Worm (Caenorhabditis elegans): ENCODE results near the gene nhr-130.

nhr-130 gene

ce11 chrV:521517-521916 lies 38.4 kb upstream of the nhr-130 start, which contains the start of gene srw-107:
Gene srw-107 (minus strand): TSS chrV:521617.
- no peak for TF ChIP-seq crh-2 (tag; optimal IDR thresholded peaks at IDR 0.05)
- TF ChIP-seq nhr-77 (tag; optimal IDR thresholded peaks at IDR 0.05), result no peak
- TF ChIP-seq peb-1 (tag; optimal IDR thresholded peaks at IDR 0.05), result no peak
- TF ChIP-seq nhr-6 (tag; optimal IDR thresholded peaks at IDR 0.05), result no peak
- no peak for TF ChIP-seq mdl-1 (tag; optimal IDR thresholded peaks at IDR 0.05)
- TF ChIP-seq ceh-82 (tag; optimal IDR thresholded peaks at IDR 0.05), result no peak
- no peak for TF ChIP-seq nhr-25 (tag; optimal IDR thresholded peaks at IDR 0.05)
- TF ChIP-seq nhr-21 (tag; optimal IDR thresholded peaks at IDR 0.05), result no peak
- TF ChIP-seq lin-39 (tag; optimal IDR thresholded peaks at IDR 0.05), result no peak
- no peak for TF ChIP-seq lsy-2 (tag; optimal IDR thresholded peaks at IDR 0.05)
- TF ChIP-seq dmd-4 (tag; optimal IDR thresholded peaks at IDR 0.05), result no peak
- TF ChIP-seq unc-62 (GFP tag; optimal IDR thresholded peaks at IDR 0.05), result no peak
- no peak for TF ChIP-seq nhr-129 (tag; optimal IDR thresholded peaks at IDR 0.05)

- TF ChIP-seq ztf-11 (tag; optimal IDR thresholded peaks at IDR 0.05) (no peak), fos-1 (tag; optimal IDR thresholded peaks at IDR 0.05) (no peak), F13H6.1 (tag; optimal IDR thresholded peaks at IDR 0.05) (no peak), peb-1 (tag; optimal IDR thresholded peaks at IDR 0.05) (no peak)
Measured at ce11 chrV:519445-519844, 36.3 kb upstream of the nhr-130 start, which contains the start of gene nhr-210. Gene nhr-210 (minus strand): TSS chrV:519545.

- TF ChIP-seq peb-1 (tag; optimal IDR thresholded peaks at IDR 0.05) (no peak), sem-4 (tag; optimal IDR thresholded peaks at IDR 0.05) (no peak), nhr-12 (tag; optimal IDR thresholded peaks at IDR 0.05) (no peak), nhr-11 (tag; optimal IDR thresholded peaks at IDR 0.05) (no peak), ztf-11 (tag; optimal IDR thresholded peaks at IDR 0.05) (no peak), elt-1 (tag; optimal IDR thresholded peaks at IDR 0.05) (no peak), ztf-4 (tag; optimal IDR thresholded peaks at IDR 0.05) (no peak), ceh-82 (tag; optimal IDR thresholded peaks at IDR 0.05) (no peak), dmd-4 (tag; optimal IDR thresholded peaks at IDR 0.05) (no peak), C34F6.9 (tag; optimal IDR thresholded peaks at IDR 0.05) (no peak), Y55F3AM.14 (GFP tag; optimal IDR thresholded peaks at IDR 0.05) (no peak), blmp-1 (tag; optimal IDR thresholded peaks at IDR 0.05; ENCODE audit: insufficient read depth) (no peak), ztf-1 (GFP tag; conservative IDR thresholded peaks at IDR 0.05) (no peak)
Measured at ce11 chrV:512420-512819, 29.3 kb upstream of the nhr-130 start, which contains the start of gene srh-37. Gene srh-37 (minus strand): TSS chrV:512520.

ce11 chrV:505191-505590 lies 22.1 kb upstream of the nhr-130 start, which contains the start of gene srlf-19:
Gene srlf-19 (plus strand): TSS chrV:505491.
- TF ChIP-seq sem-4 (tag; optimal IDR thresholded peaks at IDR 0.05) (no peak), unc-62 (GFP tag; optimal IDR thresholded peaks at IDR 0.05) (no peak), lin-11 (tag; optimal IDR thresholded peaks at IDR 0.05) (no peak), lin-13 (GFP tag; optimal IDR thresholded peaks at IDR 0.05) (no peak), ZK546.5 (tag; optimal IDR thresholded peaks at IDR 0.05) (no peak), crh-2 (tag; optimal IDR thresholded peaks at IDR 0.05) (no peak), nhr-11 (tag; optimal IDR thresholded peaks at IDR 0.05) (no peak), nhr-237 (tag; optimal IDR thresholded peaks at IDR 0.05) (no peak), nhr-129 (tag; optimal IDR thresholded peaks at IDR 0.05) (no peak), zag-1 (tag; optimal IDR thresholded peaks at IDR 0.05) (no peak), fos-1 (tag; optimal IDR thresholded peaks at IDR 0.05) (no peak), ama-1 (optimal IDR thresholded peaks at IDR 0.05) (no peak), skn-1 (tag; optimal IDR thresholded peaks at IDR 0.05) (no peak), elt-3 (tag; optimal IDR thresholded peaks at IDR 0.05) (no peak), ceh-16 (tag; optimal IDR thresholded peaks at IDR 0.05) (no peak), nhr-25 (tag; optimal IDR thresholded peaks at IDR 0.05) (no peak), ztf-4 (tag; optimal IDR thresholded peaks at IDR 0.05) (no peak), dmd-4 (tag; optimal IDR thresholded peaks at IDR 0.05) (no peak), nhr-12 (tag; optimal IDR thresholded peaks at IDR 0.05) (no peak), sma-9 (GFP tag; optimal IDR thresholded peaks at IDR 0.05) (no peak), sma-9 (tag; optimal IDR thresholded peaks at IDR 0.05) (no peak)

- TF ChIP-seq gmeb-1 (tag; optimal IDR thresholded peaks at IDR 0.05) (no peak), R02D3.7 (tag; optimal IDR thresholded peaks at IDR 0.05) (no peak), lin-13 (GFP tag; optimal IDR thresholded peaks at IDR 0.05) (no peak), elt-1 (tag; optimal IDR thresholded peaks at IDR 0.05) (no peak)
Measured at ce11 chrV:503728-504127, 20.6 kb upstream of the nhr-130 start, which contains the start of gene srlf-35. Gene srlf-35 (plus strand): TSS chrV:504028.

All from whole organism, L2 larva.